Comparison of ENCODE assay signal across 4 fruit fly cellular contexts in the genomic region with DNA sequence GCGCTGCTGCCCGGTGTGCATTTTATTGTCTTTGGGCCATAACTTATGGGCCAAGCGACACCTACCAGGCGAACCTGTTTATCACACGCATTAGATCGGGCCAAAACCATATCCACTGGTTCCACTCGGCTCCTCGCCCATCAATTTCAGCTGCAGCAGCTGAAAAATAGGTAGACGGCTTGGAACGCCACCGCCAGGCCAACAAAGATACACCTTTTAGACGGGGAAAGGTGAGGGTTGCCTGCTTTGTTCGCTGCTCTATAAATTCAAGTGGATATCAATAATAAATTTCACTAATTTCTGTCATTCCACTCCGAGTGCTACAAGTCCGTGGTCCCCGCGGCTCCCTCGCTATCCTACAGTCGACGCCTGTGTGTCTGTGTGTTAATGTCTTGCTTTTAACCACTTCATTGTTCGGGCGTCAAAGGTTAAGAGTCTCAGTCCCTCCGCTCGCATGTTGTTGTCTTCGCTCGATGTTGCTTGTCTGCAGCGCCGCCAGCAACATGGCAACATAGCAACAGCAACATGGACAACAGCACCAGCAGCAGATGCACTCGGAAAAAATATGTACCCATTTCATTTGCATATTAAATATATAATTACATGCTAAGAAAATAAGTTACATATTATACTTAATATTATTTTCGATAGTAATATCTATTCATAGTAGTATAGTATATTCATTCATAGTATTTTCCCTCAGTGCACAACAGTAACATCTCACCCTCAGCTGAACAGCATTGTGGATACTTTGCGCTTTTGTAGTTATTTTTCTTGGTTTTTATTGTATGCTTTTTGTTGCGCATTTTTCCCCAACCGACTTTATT.
TF ChIP-seq lines count a peak whose summit lies in the region.

No protein-coding gene starts in this region.

- peak; percentile 13 for TF ChIP-seq CTCF in whole organism, embryonic (GFP tag; optimal IDR thresholded peaks at IDR 0.05; lab: Kevin White, UChicago)

TF ChIP-seq in whole organism, embryonic, 481 proteins besides CTCF, POLR2A, EP300 and RAD21 (continues in another document):
- TF ChIP-seq zen (tag; optimal IDR thresholded peaks at IDR 0.05; lab: Kevin White, UChicago) (peak; percentile 88), Myb (GFP tag; optimal IDR thresholded peaks at IDR 0.05; lab: Kevin White, UChicago) (no peak), h (optimal IDR thresholded peaks at IDR 0.05; lab: Kevin White, UChicago) (no peak), Sry-β (GFP tag; optimal IDR thresholded peaks at IDR 0.05; lab: Kevin White, UChicago) (peak; percentile 42), CG4424 (GFP tag; optimal IDR thresholded peaks at IDR 0.05; lab: Kevin White, UChicago) (peak; percentile 91), Hmx (GFP tag; optimal IDR thresholded peaks at IDR 0.05; lab: Kevin White, UChicago) (no peak), Antp (GFP tag; optimal IDR thresholded peaks at IDR 0.05; lab: Kevin White, UChicago) (no peak), pzg (GFP tag; optimal IDR thresholded peaks at IDR 0.05; lab: Kevin White, UChicago) (no peak), CG17612 (GFP tag; IDR thresholded peaks at IDR 0.05; lab: Robert Waterston, UW) (no peak), fd102C (GFP tag; optimal IDR thresholded peaks at IDR 0.05; lab: Kevin White, UChicago) (peak; percentile 84), jumu (GFP tag; optimal IDR thresholded peaks at IDR 0.05; lab: Kevin White, UChicago) (no peak), repo (GFP tag; optimal IDR thresholded peaks at IDR 0.05; lab: Kevin White, UChicago) (no peak), sob (GFP tag; IDR thresholded peaks at IDR 0.05; lab: Robert Waterston, UW) (peak; percentile 94), wor (GFP tag; IDR thresholded peaks at IDR 0.05; lab: Robert Waterston, UW) (peak; percentile 66), gcm (GFP tag; optimal IDR thresholded peaks at IDR 0.05; lab: Kevin White, UChicago) (peak; percentile 88), Poxn (GFP tag; IDR thresholded peaks at IDR 0.05; lab: Robert Waterston, UW) (no peak), CG12155 (GFP tag; optimal IDR thresholded peaks at IDR 0.05; lab: Kevin White, UChicago) (peak; percentile 51), org-1 (GFP tag; optimal IDR thresholded peaks at IDR 0.05; lab: Kevin White, UChicago) (peak; percentile 70), stwl (tag; optimal IDR thresholded peaks at IDR 0.05; lab: Kevin White, UChicago) (no peak), dysf (GFP tag; IDR thresholded peaks at IDR 0.05; lab: Robert Waterston, UW) (peak; percentile 70), CG13894 (tag; optimal IDR thresholded peaks at IDR 0.05; lab: Kevin White, UChicago) (no peak)

TF ChIP-seq in whole organism, prepupa, 60 proteins besides CTCF, POLR2A, EP300 and RAD21 (continues in another document):
- TF ChIP-seq Blimp-1 (GFP tag; optimal IDR thresholded peaks at IDR 0.05; lab: Kevin White, UChicago) (no peak), CG34406 (GFP tag; optimal IDR thresholded peaks at IDR 0.05; lab: Kevin White, UChicago) (peak; percentile 60), CG11294 (GFP tag; IDR thresholded peaks at IDR 0.05; lab: Robert Waterston, UW) (0 out of 2 replicates have a peak, but pooled peaks have one; percentile 18), spab (GFP tag; optimal IDR thresholded peaks at IDR 0.05; lab: Kevin White, UChicago) (peak; percentile 75), Lpt (GFP tag; optimal IDR thresholded peaks at IDR 0.05; lab: Kevin White, UChicago) (peak; percentile 31), CG3032 (tag; optimal IDR thresholded peaks at IDR 0.05; lab: Kevin White, UChicago) (peak; percentile 82), vri (GFP tag; optimal IDR thresholded peaks at IDR 0.05; lab: Kevin White, UChicago) (no peak), achi (GFP tag; optimal IDR thresholded peaks at IDR 0.05; lab: Kevin White, UChicago) (peak; percentile 66), lz (GFP tag; optimal IDR thresholded peaks at IDR 0.05; lab: Kevin White, UChicago) (no peak), Eip75B (GFP tag; optimal IDR thresholded peaks at IDR 0.05; lab: Kevin White, UChicago) (peak; percentile 31), CG6854 (GFP tag; optimal IDR thresholded peaks at IDR 0.05; lab: Kevin White, UChicago) (peak; percentile 41), acj6 (GFP tag; optimal IDR thresholded peaks at IDR 0.05; lab: Kevin White, UChicago) (peak; percentile 55), CG11762 (GFP tag; optimal IDR thresholded peaks at IDR 0.05; lab: Kevin White, UChicago; ENCODE audit: insufficient read depth) (peak; percentile 56), Eip78C (GFP tag; lab: Kevin White, UChicago) (peak; percentile 80), svp (GFP tag; lab: Kevin White, UChicago) (peak; percentile 76), Sox102F (GFP tag; optimal IDR thresholded peaks at IDR 0.05; lab: Kevin White, UChicago) (no peak), CG11902 (GFP tag; optimal IDR thresholded peaks at IDR 0.05; lab: Kevin White, UChicago) (peak; percentile 20), ss (GFP tag; optimal IDR thresholded peaks at IDR 0.05; lab: Kevin White, UChicago) (peak; percentile 79 to 83), CG16779 (tag; optimal IDR thresholded peaks at IDR 0.05; lab: Kevin White, UChicago) (peak; percentile 31), dac (GFP tag; optimal IDR thresholded peaks at IDR 0.05; lab: Kevin White, UChicago) (no peak), CG6808 (GFP tag; optimal IDR thresholded peaks at IDR 0.05; lab: Kevin White, UChicago) (peak; percentile 83)

TF ChIP-seq in whole organism, pupa, 21 proteins besides CTCF, POLR2A, EP300 and RAD21:
- TF ChIP-seq CG8159 (tag; optimal IDR thresholded peaks at IDR 0.05; lab: Kevin White, UChicago) (peak; percentile 86), gl (tag; optimal IDR thresholded peaks at IDR 0.05; lab: Kevin White, UChicago) (peak; percentile 43), EcR (GFP tag; optimal IDR thresholded peaks at IDR 0.05; lab: Kevin White, UChicago) (peak; percentile 18), fd96Ca (GFP tag; IDR thresholded peaks at IDR 0.05; lab: Robert Waterston, UW) (no peak), CG13204 (GFP tag; optimal IDR thresholded peaks at IDR 0.05; lab: Kevin White, UChicago) (peak; percentile 62), CG15710 (tag; optimal IDR thresholded peaks at IDR 0.05; lab: Kevin White, UChicago) (peak; percentile 84), CG14655 (GFP tag; optimal IDR thresholded peaks at IDR 0.05; lab: Kevin White, UChicago) (peak; percentile 73), Pif1A (GFP tag; optimal IDR thresholded peaks at IDR 0.05; lab: Kevin White, UChicago) (peak; percentile 58), CG17806 (tag; optimal IDR thresholded peaks at IDR 0.05; lab: Kevin White, UChicago) (peak; percentile 79), CG8301 (tag; optimal IDR thresholded peaks at IDR 0.05; lab: Kevin White, UChicago) (peak; percentile 55), CG10348 (GFP tag; IDR thresholded peaks at IDR 0.05; lab: Robert Waterston, UW) (no peak), D1 (tag; optimal IDR thresholded peaks at IDR 0.05; lab: Kevin White, UChicago) (peak; percentile 50), CG12605 (GFP tag; IDR thresholded peaks at IDR 0.05; lab: Robert Waterston, UW) (peak; percentile 63), Snoo (tag; optimal IDR thresholded peaks at IDR 0.05; lab: Kevin White, UChicago) (peak; percentile 55), rn (GFP tag; IDR thresholded peaks at IDR 0.05; lab: Robert Waterston, UW) (peak; percentile 35; the same call in 1 of the 2 replicates), Pif1B (GFP tag; optimal IDR thresholded peaks at IDR 0.05; lab: Kevin White, UChicago) (peak; percentile 59), CG34367 (tag; optimal IDR thresholded peaks at IDR 0.05; lab: Kevin White, UChicago) (peak; percentile 66), CG4496 (GFP tag; IDR thresholded peaks at IDR 0.05; lab: Robert Waterston, UW) (peak; percentile 34; the same call in 1 of the 3 replicates), CG32121 (GFP tag; IDR thresholded peaks at IDR 0.05; lab: Robert Waterston, UW) (no peak; the same call in 1 of the 2 replicates), Ets98B (GFP tag; IDR thresholded peaks at IDR 0.05; lab: Robert Waterston, UW) (peak; percentile 49), CG9948 (tag; optimal IDR thresholded peaks at IDR 0.05; lab: Kevin White, UChicago) (peak; percentile 76)

TF ChIP-seq in whole organism, wandering third instar larva, 38 proteins besides CTCF, POLR2A, EP300 and RAD21 (continues in another document):
- TF ChIP-seq Myc (optimal IDR thresholded peaks at IDR 0.05; lab: Kevin White, UChicago) (no peak), h (GFP tag; optimal IDR thresholded peaks at IDR 0.05; lab: Kevin White, UChicago) (peak; percentile 11), Dif (GFP tag; optimal IDR thresholded peaks at IDR 0.05; lab: Kevin White, UChicago; ENCODE audit: partially characterized antibody) (no peak), brk (GFP tag; optimal IDR thresholded peaks at IDR 0.05; lab: Kevin White, UChicago) (peak; percentile 27), pan (optimal IDR thresholded peaks at IDR 0.05; lab: Kevin White, UChicago) (no peak), Jra (GFP tag; optimal IDR thresholded peaks at IDR 0.05; lab: Kevin White, UChicago) (no peak), dmrt93B (GFP tag; optimal IDR thresholded peaks at IDR 0.05; lab: Kevin White, UChicago) (peak; percentile 28), Sp1 (GFP tag; optimal IDR thresholded peaks at IDR 0.05; lab: Kevin White, UChicago) (peak; percentile 64), OdsH (GFP tag; optimal IDR thresholded peaks at IDR 0.05; lab: Kevin White, UChicago) (peak; percentile 43), lola (GFP tag; optimal IDR thresholded peaks at IDR 0.05; lab: Kevin White, UChicago) (no peak), HLH106 (tag; optimal IDR thresholded peaks at IDR 0.05; lab: Kevin White, UChicago) (peak; percentile 68), woc (GFP tag; optimal IDR thresholded peaks at IDR 0.05; lab: Kevin White, UChicago) (peak; percentile 8), jim (GFP tag; optimal IDR thresholded peaks at IDR 0.05; lab: Kevin White, UChicago) (no peak), br (GFP tag; optimal IDR thresholded peaks at IDR 0.05; lab: Kevin White, UChicago) (no peak), Dfd (GFP tag; optimal IDR thresholded peaks at IDR 0.05; lab: Kevin White, UChicago) (no peak), Hr78 (GFP tag; optimal IDR thresholded peaks at IDR 0.05; lab: Kevin White, UChicago) (no peak), sv (GFP tag; optimal IDR thresholded peaks at IDR 0.05; lab: Kevin White, UChicago) (peak; percentile 29), rgr (GFP tag; optimal IDR thresholded peaks at IDR 0.05; lab: Kevin White, UChicago) (peak; percentile 41), fru (GFP tag; optimal IDR thresholded peaks at IDR 0.05; lab: Kevin White, UChicago) (peak; percentile 10), Mio (GFP tag; optimal IDR thresholded peaks at IDR 0.05; lab: Kevin White, UChicago) (no peak), Hnf4 (GFP tag; optimal IDR thresholded peaks at IDR 0.05; lab: Kevin White, UChicago) (peak; percentile 4), GATAd (GFP tag; optimal IDR thresholded peaks at IDR 0.05; lab: Kevin White, UChicago) (no peak), CrebA (GFP tag; optimal IDR thresholded peaks at IDR 0.05; lab: Kevin White, UChicago; ENCODE audit: borderline replicate concordance) (no peak), tai (GFP tag; optimal IDR thresholded peaks at IDR 0.05; lab: Kevin White, UChicago) (no peak), psq (GFP tag; optimal IDR thresholded peaks at IDR 0.05; lab: Kevin White, UChicago) (peak; percentile 54), N (GFP tag; optimal IDR thresholded peaks at IDR 0.05; lab: Kevin White, UChicago) (no peak)

Comparison
In these comparisons a context has a peak if more than half of its experiments do, and no peak if none do; other contexts are left out.
1. Of the 7 proteins assayed by ChIP-seq in both whole organism, embryonic and whole organism, prepupa: peak only in whole organism, embryonic: Blimp-1 and Sox102F; only in whole organism, prepupa: CG16779, CG6854 and Lpt; in both: Gug; in neither: 1.